Worm (Caenorhabditis elegans) whole organism, late embryonic: ENCODE results near the gene F22E5.8.

Experiments
- ceh-14 ChIP-seq: sonication (generic microtip); optimal IDR thresholded peaks from 2 replicates; lab custom pipeline; 2016; ENCODE audit warnings: missing genotype, missing genetic modification characterization, missing compliant biosample characterization
- fkh-10 ChIP-seq: fragments of 150-350 bp; optimal IDR thresholded peaks from 2 replicates; lab custom pipeline; 2014; ENCODE audit warnings: missing biosample characterization, missing genetic modification reagents, missing genetic modification characterization

DNA sequence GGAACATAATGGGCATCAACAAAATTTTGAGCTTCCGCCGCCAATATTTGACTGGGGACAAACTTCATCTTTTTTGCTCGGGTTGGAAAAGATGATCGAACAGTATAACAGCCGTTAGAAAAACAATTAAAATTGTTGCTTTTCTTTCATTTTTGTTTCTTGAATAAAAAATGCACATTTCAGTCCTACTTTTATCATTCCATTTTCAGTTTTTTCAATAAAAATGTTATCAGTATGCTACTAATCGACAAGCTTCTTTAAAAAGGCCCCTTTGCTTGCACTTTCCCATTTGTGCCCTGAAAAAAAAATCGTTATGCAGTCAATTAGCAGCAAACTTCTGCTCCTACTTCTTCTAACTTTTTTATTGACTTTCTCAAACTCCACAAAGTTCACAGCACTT lies 1.9 kb downstream of the F22E5.8 start, which contains the start of gene F22E5.7:
- TF ChIP-seq ceh-14 (tag; lab: Kevin White, UChicago) (no peak), fkh-10 (GFP tag; lab: Kevin White, UChicago) (no peak)
